Worm (Caenorhabditis elegans) whole organism, late embryonic: ENCODE measurements around the gene aagr-3.
A peak's percentile ranks its signal among the peaks of the same experiment; 100 is the strongest.

Experiments
- C08G9.2 ChIP-seq: sonication (generic microtip); optimal IDR thresholded peaks from 2 replicates; lab custom pipeline; 2016; ENCODE audit warnings: mild to moderate bottlenecking, missing genetic modification characterization, moderate library complexity, missing compliant biosample characterization
- C38D4.7 ChIP-seq: fragments of 200-800 bp; sonication (Bioruptor generic); optimal IDR thresholded peaks from 2 replicates; lab custom pipeline; 2018; ENCODE audit warnings: mild to moderate bottlenecking, missing genetic modification characterization, moderate library complexity, missing compliant biosample characterization
- F13H6.1 ChIP-seq: sonication (generic microtip); optimal IDR thresholded peaks from 2 replicates; lab custom pipeline; 2016; ENCODE audit warnings: missing genetic modification characterization, missing compliant biosample characterization
- K02D7.2 ChIP-seq: sonication (generic microtip); optimal IDR thresholded peaks from 2 replicates; lab custom pipeline; 2017; ENCODE audit warnings: mild to moderate bottlenecking, missing genetic modification characterization, missing compliant biosample characterization
- K09A11.1 ChIP-seq: sonication (generic microtip); optimal IDR thresholded peaks from 2 replicates; lab custom pipeline; 2017; ENCODE audit warnings: antibody characterized with exemption, mild to moderate bottlenecking, missing genetic modification characterization, missing compliant biosample characterization; ENCODE audit not compliant: insufficient read depth
- T23F11.4 ChIP-seq: fragments of 200-800 bp; sonication (Bioruptor generic); optimal IDR thresholded peaks from 2 replicates; lab custom pipeline; 2018; ENCODE audit warnings: mild to moderate bottlenecking, missing genetic modification characterization, missing compliant biosample characterization
- Y22D7AL.16 ChIP-seq: sonication (generic microtip); optimal IDR thresholded peaks from 2 replicates; lab custom pipeline; 2016; ENCODE audit warnings: missing genetic modification characterization, missing compliant biosample characterization
- ahr-1 ChIP-seq: sonication (generic microtip); optimal IDR thresholded peaks from 2 replicates; lab custom pipeline; 2016; ENCODE audit warnings: missing genetic modification characterization, missing compliant biosample characterization
- ceh-14 ChIP-seq: sonication (generic microtip); optimal IDR thresholded peaks from 2 replicates; lab custom pipeline; 2016; ENCODE audit warnings: missing genotype, missing genetic modification characterization, missing compliant biosample characterization
- ceh-18 ChIP-seq: sonication (generic microtip); optimal IDR thresholded peaks from 2 replicates; lab custom pipeline; 2016; ENCODE audit warnings: missing genetic modification characterization, missing compliant biosample characterization
- ceh-2 ChIP-seq: sonication (generic microtip); optimal IDR thresholded peaks from 2 replicates; lab custom pipeline; 2016; ENCODE audit warnings: missing genotype, missing genetic modification characterization, missing compliant biosample characterization
- ceh-24 ChIP-seq: sonication (generic microtip); optimal IDR thresholded peaks from 2 replicates; lab custom pipeline; 2016; ENCODE audit warnings: mild to moderate bottlenecking, missing genetic modification characterization, missing compliant biosample characterization
- ceh-30 ChIP-seq: fragments of 150-350 bp; optimal IDR thresholded peaks from 2 replicates; lab custom pipeline; 2014; ENCODE audit warnings: missing biosample characterization, missing genetic modification characterization
- ceh-31 ChIP-seq: sonication (generic microtip); optimal IDR thresholded peaks from 2 replicates; lab custom pipeline; 2016; ENCODE audit warnings: missing genetic modification characterization, missing compliant biosample characterization
- ceh-45 ChIP-seq: fragments of 200-800 bp; sonication (Bioruptor generic); IDR thresholded peaks from 2 replicates; pipeline ENCODE4 v1.3.6; 2022; ENCODE audit warnings: missing genetic modification reagents, missing genetic modification characterization, missing compliant biosample characterization
- ceh-6 ChIP-seq: fragments of 200-800 bp; sonication (Bioruptor generic); optimal IDR thresholded peaks from 2 replicates; lab custom pipeline; 2018; ENCODE audit warnings: mild to moderate bottlenecking, missing genetic modification characterization, missing compliant biosample characterization
- che-1 ChIP-seq: sonication (generic microtip); optimal IDR thresholded peaks from 2 replicates; lab custom pipeline; 2016; ENCODE audit warnings: mild to moderate bottlenecking, missing genetic modification characterization, missing compliant biosample characterization
- elt-2 ChIP-seq: sonication (generic microtip); optimal IDR thresholded peaks from 2 replicates; lab custom pipeline; 2016; ENCODE audit warnings: missing genetic modification reagents, missing genetic modification characterization, missing compliant biosample characterization
- eyg-1 ChIP-seq: sonication (generic microtip); optimal IDR thresholded peaks from 2 replicates; lab custom pipeline; 2016; ENCODE audit warnings: missing genotype, missing genetic modification characterization, missing compliant biosample characterization
- fkh-10 ChIP-seq: fragments of 150-350 bp; optimal IDR thresholded peaks from 2 replicates; lab custom pipeline; 2014; ENCODE audit warnings: missing biosample characterization, missing genetic modification reagents, missing genetic modification characterization
- gmeb-2 ChIP-seq: sonication (generic microtip); optimal IDR thresholded peaks from 2 replicates; lab custom pipeline; 2016; ENCODE audit warnings: missing genetic modification characterization, inconsistent platforms, missing compliant biosample characterization
- hlh-13 ChIP-seq: fragments of 200-800 bp; sonication (Bioruptor generic); optimal IDR thresholded peaks from 2 replicates; lab custom pipeline; 2018; ENCODE audit warnings: mild to moderate bottlenecking, missing genetic modification characterization, missing compliant biosample characterization
- hlh-30 ChIP-seq: sonication (generic microtip); optimal IDR thresholded peaks from 2 replicates; lab custom pipeline; 2017; ENCODE audit warnings: antibody characterized with exemption, missing genetic modification characterization, missing compliant biosample characterization; ENCODE audit not compliant: insufficient read depth
- hlh-6 ChIP-seq: sonication (generic microtip); optimal IDR thresholded peaks from 2 replicates; lab custom pipeline; 2016; ENCODE audit warnings: missing genotype, missing genetic modification characterization, missing compliant biosample characterization
- hlh-8 ChIP-seq: sonication (generic microtip); optimal IDR thresholded peaks from 2 replicates; lab custom pipeline; 2016; ENCODE audit warnings: missing genotype, missing genetic modification characterization, missing compliant biosample characterization
- lim-6 ChIP-seq: sonication (generic microtip); optimal IDR thresholded peaks from 2 replicates; lab custom pipeline; 2016; ENCODE audit warnings: missing genetic modification characterization, missing compliant biosample characterization
- lin-11 ChIP-seq: fragments of 200-800 bp; sonication (Bioruptor generic); optimal IDR thresholded peaks from 2 replicates; lab custom pipeline; 2018; ENCODE audit warnings: mild to moderate bottlenecking, missing genetic modification characterization, missing compliant biosample characterization
- mec-3 ChIP-seq: sonication (generic microtip); optimal IDR thresholded peaks from 2 replicates; lab custom pipeline; 2016; ENCODE audit warnings: borderline replicate concordance, missing genetic modification characterization, missing compliant biosample characterization
- nhr-11 ChIP-seq: fragments of 150-350 bp; optimal IDR thresholded peaks from 2 replicates; lab custom pipeline; 2014; ENCODE audit warnings: missing biosample characterization, missing genetic modification characterization
- nhr-232 ChIP-seq: sonication (generic microtip); optimal IDR thresholded peaks from 2 replicates; lab custom pipeline; 2016; ENCODE audit warnings: missing genetic modification characterization, missing compliant biosample characterization
- pag-3 ChIP-seq: sonication (generic microtip); optimal IDR thresholded peaks from 2 replicates; lab custom pipeline; 2016; ENCODE audit warnings: missing compliant biosample characterization, missing genetic modification characterization, borderline replicate concordance
- pat-9 ChIP-seq: fragments of 200-800 bp; sonication (Bioruptor generic); optimal IDR thresholded peaks from 2 replicates; lab custom pipeline; 2018; ENCODE audit warnings: mild to moderate bottlenecking, missing genetic modification characterization, moderate library complexity, missing compliant biosample characterization
- pha-4 ChIP-seq: fragments of 150-350 bp; optimal IDR thresholded peaks from 2 replicates; lab custom pipeline; 2018; ENCODE audit warnings: missing biosample characterization, missing genetic modification reagents, missing genetic modification characterization
- pqm-1 ChIP-seq: sonication (generic microtip); optimal IDR thresholded peaks from 2 replicates; lab custom pipeline; 2016; ENCODE audit warnings: missing genetic modification characterization, missing compliant biosample characterization
- ref-2 ChIP-seq: sonication (generic microtip); optimal IDR thresholded peaks from 2 replicates; lab custom pipeline; 2016; ENCODE audit warnings: missing genetic modification characterization, missing compliant biosample characterization
- sdc-2 ChIP-seq: sonication (generic microtip); optimal IDR thresholded peaks from 2 replicates; lab custom pipeline; 2016; ENCODE audit warnings: missing genotype, missing genetic modification characterization, missing compliant biosample characterization
- syd-9 ChIP-seq: sonication (generic microtip); optimal IDR thresholded peaks from 2 replicates; lab custom pipeline; 2016; ENCODE audit warnings: mild to moderate bottlenecking, missing genetic modification characterization, moderate library complexity, missing compliant biosample characterization
- tbx-2 ChIP-seq: sonication (generic microtip); optimal IDR thresholded peaks from 2 replicates; lab custom pipeline; 2016; ENCODE audit warnings: missing genetic modification characterization, missing compliant biosample characterization
- tbx-7 ChIP-seq: sonication (generic microtip); optimal IDR thresholded peaks from 2 replicates; lab custom pipeline; 2016; ENCODE audit warnings: missing genotype, missing genetic modification characterization, missing compliant biosample characterization
- unc-3 ChIP-seq, 2 experiments: fragments of 200-800 bp in 1 of 2; sonication (Bioruptor generic) in 1 of 2; sonication (generic microtip) in 1 of 2; conservative IDR thresholded peaks in 1 of 2; optimal IDR thresholded peaks in 1 of 2; 2 replicates each; pipeline versions ENCODE4 v1.3.6 to Lab custom; 2016 to 2022; ENCODE audit warnings: missing compliant biosample characterization in 2 of 2, missing genetic modification characterization in 2 of 2, missing genetic modification reagents in 1 of 2
- unc-55 ChIP-seq: sonication (generic microtip); optimal IDR thresholded peaks from 2 replicates; lab custom pipeline; 2017; ENCODE audit warnings: missing biosample characterization, missing genetic modification reagents, missing genetic modification characterization
- unc-86 ChIP-seq: sonication (generic microtip); optimal IDR thresholded peaks from 2 replicates; lab custom pipeline; 2016; ENCODE audit warnings: missing genetic modification characterization, missing compliant biosample characterization

aagr-3 gene

DNA sequence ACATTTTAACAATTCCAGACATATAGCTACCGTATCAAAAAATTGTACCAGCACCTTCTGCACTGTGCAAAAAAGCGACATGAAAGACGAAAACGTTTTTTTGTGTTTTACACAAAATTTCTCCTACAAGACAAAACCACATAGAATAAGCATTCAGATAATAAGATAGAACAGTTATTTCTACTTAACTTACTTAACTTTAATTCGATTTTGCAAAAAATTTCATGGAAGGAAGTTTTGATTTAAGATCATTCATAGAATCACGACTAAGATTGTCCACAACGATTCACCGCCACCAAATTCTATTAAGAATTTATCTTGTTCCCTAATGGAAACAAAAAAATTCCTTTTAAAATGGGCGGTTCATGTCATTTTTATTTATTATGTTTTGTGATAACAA lies 34.4 kb upstream of the aagr-3 start:
- TF ChIP-seq ceh-14 (no peak), sdc-2 (no peak), ceh-6 (GFP tag; lab: Kevin White, UChicago) (no peak), ceh-45 (GFP tag; lab: Robert Waterston, UW) (no peak), ceh-18 (tag; lab: Kevin White, UChicago) (no peak), C38D4.7 (GFP tag; lab: Kevin White, UChicago) (no peak), hlh-30 (no peak), lin-11 (tag; lab: Kevin White, UChicago) (no peak), mec-3 (tag; lab: Kevin White, UChicago) (no peak), F13H6.1 (tag; lab: Kevin White, UChicago) (no peak), ceh-24 (tag; lab: Kevin White, UChicago) (no peak), nhr-232 (tag; lab: Kevin White, UChicago) (no peak), gmeb-2 (tag; lab: Kevin White, UChicago) (no peak), K02D7.2 (tag; lab: Kevin White, UChicago) (no peak), Y22D7AL.16 (no peak)
- TF ChIP-seq, all 69 proteins: peak for 0

- no peak for TF ChIP-seq gmeb-2 (tag; lab: Kevin White, UChicago)
- TF ChIP-seq C08G9.2 (tag; lab: Kevin White, UChicago) = no peak
These were observed 29.1 kb upstream of the aagr-3 start for ce11 chrV:9758437-9758836.

DNA sequence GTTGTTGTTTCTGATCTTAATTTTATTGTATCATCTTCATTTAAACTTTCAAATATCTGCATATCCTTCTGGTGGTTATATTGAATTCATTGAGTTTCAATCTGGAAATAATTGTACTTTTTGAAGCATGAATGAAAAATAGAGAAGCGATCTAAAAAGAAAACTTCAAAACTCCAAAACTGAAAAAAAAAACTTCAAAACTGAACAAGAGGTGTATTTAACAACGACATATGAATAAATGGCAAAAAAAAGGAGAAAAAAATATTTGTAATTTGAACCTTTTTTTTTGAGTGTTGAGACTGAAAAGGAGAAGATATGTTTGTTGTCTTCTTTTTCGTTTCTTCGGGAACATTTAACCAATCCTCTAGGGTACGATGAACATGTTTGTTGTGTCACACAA lies 28.6 kb upstream of the aagr-3 start, which contains the start of gene F58E6.11:
Gene F58E6.11 (minus strand): TSS at position 101 of the 400 bp plus-strand sequence.
- TF ChIP-seq pat-9 (tag; lab: Kevin White, UChicago) (no peak), eyg-1 (tag; lab: Kevin White, UChicago) (no peak), unc-86 (tag; lab: Kevin White, UChicago) (no peak), hlh-13 (GFP tag; lab: Kevin White, UChicago) (no peak), nhr-11 (tag; lab: Kevin White, UChicago) (no peak), tbx-7 (no peak), ref-2 (tag; lab: Kevin White, UChicago) (no peak), elt-2 (tag; lab: Kevin White, UChicago) (no peak), T23F11.4 (GFP tag; lab: Kevin White, UChicago) (no peak), tbx-2 (no peak), pqm-1 (tag; lab: Kevin White, UChicago) (no peak), ceh-45 (GFP tag; lab: Robert Waterston, UW) (no peak), hlh-6 (no peak), unc-3 (GFP tag; conservative IDR thresholded peaks at IDR 0.05; lab: Robert Waterston, UW) (no peak), unc-3 (tag; optimal IDR thresholded peaks at IDR 0.05; lab: Kevin White, UChicago) (no peak), ceh-31 (tag; lab: Kevin White, UChicago) (no peak), hlh-30 (no peak), ceh-2 (tag; lab: Kevin White, UChicago) (no peak)

ce11 chrV:9756242-9756641 lies 26.9 kb upstream of the aagr-3 start, which contains the start of gene hrg-3:
Gene hrg-3, plus strand, starts transcription at chrV:9756468.
- peak; percentile 48 for TF ChIP-seq elt-2 (tag; lab: Kevin White, UChicago)
- TF ChIP-seq pqm-1 (tag; lab: Kevin White, UChicago) = no peak

DNA sequence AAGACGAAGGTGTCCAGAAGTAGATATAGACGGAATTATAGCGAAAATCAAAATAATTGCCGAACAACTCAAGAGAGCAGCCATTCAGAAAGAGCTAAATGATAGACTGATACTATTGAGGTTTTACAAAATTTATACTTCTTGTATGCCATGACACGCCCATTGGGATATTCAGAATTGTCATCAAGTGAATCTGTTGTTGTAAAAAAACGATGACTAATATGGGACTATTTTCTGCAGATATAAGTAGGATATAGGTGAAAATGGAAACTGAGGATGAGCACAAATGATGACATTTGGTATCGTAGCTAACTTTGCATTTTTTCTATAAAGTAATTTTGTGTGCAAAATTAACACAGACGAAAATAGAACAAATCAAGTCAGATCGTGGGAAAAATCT lies 26.4 kb upstream of the aagr-3 start, which contains the start of gene F58E6.8:
Gene F58E6.8 (minus strand): TSS at position 101 of the 400 bp plus-strand sequence.
- no peak for TF ChIP-seq unc-55 (GFP tag; lab: Kevin White, UChicago)
- TF ChIP-seq pag-3 = no peak
- no peak for TF ChIP-seq C38D4.7 (GFP tag; lab: Kevin White, UChicago)
- TF ChIP-seq K02D7.2 (tag; lab: Kevin White, UChicago) = no peak
- no peak for TF ChIP-seq ahr-1
- no peak for TF ChIP-seq nhr-232 (tag; lab: Kevin White, UChicago)
- no peak for TF ChIP-seq hlh-8 (tag; lab: Kevin White, UChicago)
- TF ChIP-seq lim-6 (tag; lab: Kevin White, UChicago) = no peak
- no peak for TF ChIP-seq pat-9 (tag; lab: Kevin White, UChicago)
- no peak for TF ChIP-seq pha-4 (tag; lab: Kevin White, UChicago)
- TF ChIP-seq syd-9 = no peak
- TF ChIP-seq ceh-30 (tag; lab: Kevin White, UChicago) = no peak
- no peak for TF ChIP-seq tbx-2
- no peak for TF ChIP-seq fkh-10 (GFP tag; lab: Kevin White, UChicago)
- TF ChIP-seq K09A11.1 (tag; lab: Kevin White, UChicago) = no peak
- no peak for TF ChIP-seq che-1 (tag; lab: Kevin White, UChicago)
- TF ChIP-seq ref-2 (tag; lab: Kevin White, UChicago) = no peak
- TF ChIP-seq nhr-11 (tag; lab: Kevin White, UChicago) = no peak
- TF ChIP-seq, all 69 proteins: peak for 0
